Worm (Caenorhabditis elegans) whole organism, mixed stage, embryonic: ENCODE measurements around the gene chkr-1.

Source experiments
- ces-1 ChIP-seq: fragments of 150-350 bp; optimal IDR thresholded peaks from 2 replicates; lab custom pipeline; 2014; ENCODE audit warnings: missing biosample characterization, missing genetic modification reagents, missing genetic modification characterization
- flh-1 ChIP-seq: fragments of 200-800 bp; sonication (Bioruptor generic); optimal IDR thresholded peaks from 2 replicates; lab custom pipeline; 2018; ENCODE audit warnings: mild to moderate bottlenecking, missing genetic modification characterization, moderate library complexity, missing compliant biosample characterization
- nhr-28 ChIP-seq: fragments of 150-350 bp; optimal IDR thresholded peaks from 2 replicates; lab custom pipeline; 2014; ENCODE audit warnings: missing biosample characterization, missing genetic modification characterization
- nhr-76 ChIP-seq: sonication (generic microtip); optimal IDR thresholded peaks from 2 replicates; lab custom pipeline; 2017; ENCODE audit warnings: missing biosample characterization, missing genetic modification characterization
- sptf-1 ChIP-seq: sonication (generic microtip); optimal IDR thresholded peaks from 2 replicates; lab custom pipeline; 2017; ENCODE audit warnings: mild to moderate bottlenecking, missing genetic modification characterization, moderate library complexity, missing compliant biosample characterization

- TF ChIP-seq nhr-28 (no peak), flh-1 (GFP tag; lab: Kevin White, UChicago) (no peak), ces-1 (no peak), sptf-1 (no peak), nhr-76 (tag; lab: Kevin White, UChicago) (no peak)
These were observed 13.9 kb downstream of the chkr-1 start for ce11 chrX:196403-196802.
